Worm (Caenorhabditis elegans): ENCODE measurements around the gene fbxb-9.

Gene fbxb-9

DNA sequence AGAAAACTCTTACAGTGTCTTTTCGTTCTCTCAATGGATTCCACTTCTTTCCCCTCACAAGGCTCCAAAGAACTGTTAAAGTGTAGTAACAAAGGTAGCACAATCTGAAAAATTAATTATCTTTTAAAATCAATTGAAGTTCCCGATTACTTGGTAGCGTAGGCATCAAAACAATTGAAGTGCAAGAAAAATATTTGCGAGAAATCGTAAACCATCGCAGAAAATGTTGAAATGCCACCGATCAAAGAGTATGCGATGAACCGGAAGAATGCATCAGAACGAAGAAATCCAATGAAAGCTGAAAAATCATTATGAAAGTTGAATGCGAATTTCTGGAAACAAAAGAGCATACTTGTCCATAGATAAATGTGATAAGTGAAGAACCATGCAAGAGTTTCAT, 15.9 kb downstream of the fbxb-9 start:
- TF ChIP-seq Y55F3AM.14 (GFP tag; optimal IDR thresholded peaks at IDR 0.05) (no peak), nhr-25 (tag; optimal IDR thresholded peaks at IDR 0.05) (no peak), nhr-11 (tag; optimal IDR thresholded peaks at IDR 0.05) (no peak), ztf-4 (tag; optimal IDR thresholded peaks at IDR 0.05) (no peak), sma-9 (GFP tag; optimal IDR thresholded peaks at IDR 0.05) (no peak), sma-9 (tag; optimal IDR thresholded peaks at IDR 0.05) (no peak), crh-2 (tag; optimal IDR thresholded peaks at IDR 0.05) (no peak), zag-1 (tag; optimal IDR thresholded peaks at IDR 0.05) (no peak)

DNA sequence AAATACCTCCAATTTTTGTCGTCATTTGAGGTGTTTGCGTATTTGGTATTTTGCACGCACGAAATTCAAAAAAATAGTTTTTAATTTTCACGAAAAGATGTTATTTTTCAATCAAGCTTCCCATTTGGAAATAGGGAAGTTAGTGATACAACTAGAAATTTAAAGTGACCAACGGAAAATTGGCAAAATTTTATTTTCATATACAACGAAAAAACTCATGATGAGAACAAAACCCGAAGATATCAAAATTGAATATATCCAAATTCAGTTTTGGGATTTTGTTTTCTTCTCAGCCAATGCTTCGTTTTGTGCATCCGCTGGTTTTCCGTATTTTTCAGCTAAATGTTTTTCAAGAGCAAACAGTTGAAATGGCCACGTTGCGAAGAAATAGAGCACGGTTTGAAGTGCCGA, 16.4 kb downstream of the fbxb-9 start:
- TF ChIP-seq unc-62 (GFP tag; optimal IDR thresholded peaks at IDR 0.05) (no peak), lin-13 (GFP tag; optimal IDR thresholded peaks at IDR 0.05) (no peak), nhr-77 (tag; optimal IDR thresholded peaks at IDR 0.05) (no peak), nhr-25 (tag; optimal IDR thresholded peaks at IDR 0.05) (no peak), sem-4 (tag; optimal IDR thresholded peaks at IDR 0.05) (no peak), nhr-12 (tag; optimal IDR thresholded peaks at IDR 0.05) (no peak), ztf-1 (GFP tag; conservative IDR thresholded peaks at IDR 0.05) (no peak), unc-55 (GFP tag; optimal IDR thresholded peaks at IDR 0.05) (no peak), F13H6.1 (tag; optimal IDR thresholded peaks at IDR 0.05) (no peak), mab-5 (tag; optimal IDR thresholded peaks at IDR 0.05) (no peak)

DNA sequence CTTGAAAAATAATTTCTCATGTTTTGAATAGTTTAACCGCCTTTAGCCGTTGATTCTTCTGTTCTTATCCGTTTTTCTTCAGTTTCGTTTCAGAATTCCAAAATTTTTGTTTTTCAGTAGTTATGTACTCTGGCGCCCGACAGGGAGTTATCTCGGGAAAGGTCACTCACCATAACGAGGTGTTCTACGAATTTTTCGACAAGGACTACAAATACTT, 19.2 kb downstream of the fbxb-9 start, which contains the start of gene F01G4.4:
Gene F01G4.4, plus strand, starts transcription at position 118 of the 217 bp plus-strand sequence.
- TF ChIP-seq sma-9 (GFP tag; optimal IDR thresholded peaks at IDR 0.05) (no peak), sma-9 (tag; optimal IDR thresholded peaks at IDR 0.05) (no peak), mab-5 (tag; optimal IDR thresholded peaks at IDR 0.05) (no peak), ceh-16 (tag; optimal IDR thresholded peaks at IDR 0.05) (no peak), crh-2 (tag; optimal IDR thresholded peaks at IDR 0.05) (no peak)

- peak; percentile 6 for TF ChIP-seq crh-2 (tag; optimal IDR thresholded peaks at IDR 0.05)
- TF ChIP-seq C34F6.9 (tag; optimal IDR thresholded peaks at IDR 0.05), result peak; percentile 79
- peak; percentile 78 for TF ChIP-seq unc-55 (GFP tag; optimal IDR thresholded peaks at IDR 0.05)
- peak; percentile 14 to 80 for TF ChIP-seq lsy-2 (tag; optimal IDR thresholded peaks at IDR 0.05)
- no peak for TF ChIP-seq lin-11 (tag; optimal IDR thresholded peaks at IDR 0.05)
- TF ChIP-seq snpc-4 (tag; optimal IDR thresholded peaks at IDR 0.05), result no peak
- TF ChIP-seq lin-13 (GFP tag; optimal IDR thresholded peaks at IDR 0.05), result peak; percentile 29
- TF ChIP-seq nhr-25 (tag; optimal IDR thresholded peaks at IDR 0.05), result peak; percentile 5
- TF ChIP-seq dmd-4 (tag; optimal IDR thresholded peaks at IDR 0.05), result no peak
- TF ChIP-seq gmeb-1 (tag; optimal IDR thresholded peaks at IDR 0.05), result peak; percentile 92
These were observed 19.8 kb downstream of the fbxb-9 start, which contains the start of gene skih-2 for ce11 chrIV:11142314-11143227. TSS of gene skih-2 (minus strand) at chrIV:11142364.

ce11 chrIV:11131268-11131667, 31.1 kb downstream of the fbxb-9 start, which contains the start of gene ard-1:
TSS of gene ard-1 (plus strand) at chrIV:11131279.
- TF ChIP-seq egl-27 (tag; optimal IDR thresholded peaks at IDR 0.05) (no peak), nhr-10 (tag; optimal IDR thresholded peaks at IDR 0.05) (no peak), F13H6.1 (tag; optimal IDR thresholded peaks at IDR 0.05) (no peak), mbf-1 (tag; optimal IDR thresholded peaks at IDR 0.05) (no peak), nhr-21 (tag; optimal IDR thresholded peaks at IDR 0.05) (no peak), blmp-1 (tag; optimal IDR thresholded peaks at IDR 0.05; ENCODE audit: insufficient read depth) (no peak), unc-55 (GFP tag; optimal IDR thresholded peaks at IDR 0.05) (no peak), ceh-82 (tag; optimal IDR thresholded peaks at IDR 0.05) (no peak), ZK546.5 (tag; optimal IDR thresholded peaks at IDR 0.05) (no peak)

DNA sequence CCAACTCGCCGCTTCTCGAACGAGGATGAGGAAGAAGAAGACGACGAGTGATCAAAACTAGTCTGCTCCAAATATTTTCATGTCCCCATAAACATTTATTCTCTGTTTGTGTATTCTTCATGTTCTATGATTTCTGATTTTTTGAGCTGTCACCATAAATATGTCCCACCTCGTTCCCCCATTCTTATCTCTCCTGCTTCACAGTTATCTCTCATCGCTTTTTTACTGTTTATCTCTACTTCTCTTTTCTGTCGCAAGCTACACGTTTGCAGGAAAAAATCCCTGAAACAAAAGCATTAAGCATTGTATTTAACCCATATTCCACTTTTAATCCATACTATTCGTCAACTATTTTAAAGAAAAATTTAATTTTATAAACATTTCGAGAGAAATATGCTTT, 31.6 kb downstream of the fbxb-9 start:
- TF ChIP-seq unc-55 (GFP tag; optimal IDR thresholded peaks at IDR 0.05), result peak; percentile 51
- TF ChIP-seq nhr-129 (tag; optimal IDR thresholded peaks at IDR 0.05), result peak; percentile 9
- peak; percentile 8 for TF ChIP-seq fos-1 (tag; optimal IDR thresholded peaks at IDR 0.05)
- TF ChIP-seq lsy-2 (tag; optimal IDR thresholded peaks at IDR 0.05), result peak in 1 of 2 experiments; percentile 16
- no peak for TF ChIP-seq nhr-21 (tag; optimal IDR thresholded peaks at IDR 0.05)
